Worm (Caenorhabditis elegans) whole organism, late embryonic: ENCODE results near the gene F36H9.1.

ENCODE experiments used
- F13H6.1 ChIP-seq: sonication (generic microtip); optimal IDR thresholded peaks from 2 replicates; lab custom pipeline; 2016; ENCODE audit warnings: missing genetic modification characterization, missing compliant biosample characterization
- Y22D7AL.16 ChIP-seq: sonication (generic microtip); optimal IDR thresholded peaks from 2 replicates; lab custom pipeline; 2016; ENCODE audit warnings: missing genetic modification characterization, missing compliant biosample characterization
- ahr-1 ChIP-seq: sonication (generic microtip); optimal IDR thresholded peaks from 2 replicates; lab custom pipeline; 2016; ENCODE audit warnings: missing genetic modification characterization, missing compliant biosample characterization
- ama-1 ChIP-seq: fragments of 150-350 bp; optimal IDR thresholded peaks from 2 replicates; lab custom pipeline; 2014
- ceh-18 ChIP-seq: sonication (generic microtip); optimal IDR thresholded peaks from 2 replicates; lab custom pipeline; 2016; ENCODE audit warnings: missing genetic modification characterization, missing compliant biosample characterization
- ceh-30 ChIP-seq: fragments of 150-350 bp; optimal IDR thresholded peaks from 2 replicates; lab custom pipeline; 2014; ENCODE audit warnings: missing biosample characterization, missing genetic modification characterization
- dmd-4 ChIP-seq: sonication (generic microtip); optimal IDR thresholded peaks from 2 replicates; lab custom pipeline; 2016; ENCODE audit warnings: borderline replicate concordance, missing genetic modification characterization, missing compliant biosample characterization
- elt-2 ChIP-seq: sonication (generic microtip); optimal IDR thresholded peaks from 2 replicates; lab custom pipeline; 2016; ENCODE audit warnings: missing genetic modification reagents, missing genetic modification characterization, missing compliant biosample characterization
- ets-4 ChIP-seq: sonication (generic microtip); optimal IDR thresholded peaks from 2 replicates; lab custom pipeline; 2016; ENCODE audit warnings: missing genetic modification characterization, missing compliant biosample characterization
- fkh-10 ChIP-seq: fragments of 150-350 bp; optimal IDR thresholded peaks from 2 replicates; lab custom pipeline; 2014; ENCODE audit warnings: missing biosample characterization, missing genetic modification reagents, missing genetic modification characterization
- fkh-6 ChIP-seq: sonication (generic microtip); optimal IDR thresholded peaks from 2 replicates; lab custom pipeline; 2016; ENCODE audit warnings: missing genetic modification characterization, missing compliant biosample characterization
- sdc-2 ChIP-seq: sonication (generic microtip); optimal IDR thresholded peaks from 2 replicates; lab custom pipeline; 2016; ENCODE audit warnings: missing genotype, missing genetic modification characterization, missing compliant biosample characterization
- tbx-2 ChIP-seq: sonication (generic microtip); optimal IDR thresholded peaks from 2 replicates; lab custom pipeline; 2016; ENCODE audit warnings: missing genetic modification characterization, missing compliant biosample characterization
- unc-55 ChIP-seq: sonication (generic microtip); optimal IDR thresholded peaks from 2 replicates; lab custom pipeline; 2017; ENCODE audit warnings: missing biosample characterization, missing genetic modification reagents, missing genetic modification characterization

- TF ChIP-seq ets-4 (tag; lab: Kevin White, UChicago): no peak
- TF ChIP-seq elt-2 (tag; lab: Kevin White, UChicago): peak; percentile 29
- no peak for TF ChIP-seq ama-1
- TF ChIP-seq fkh-10 (GFP tag; lab: Kevin White, UChicago): no peak
- no peak for TF ChIP-seq F13H6.1 (tag; lab: Kevin White, UChicago)
- no peak for TF ChIP-seq dmd-4 (tag; lab: Kevin White, UChicago)
- no peak for TF ChIP-seq fkh-6
- TF ChIP-seq tbx-2 (tag; lab: Kevin White, UChicago): no peak
- TF ChIP-seq ceh-18: no peak
- TF ChIP-seq ahr-1: no peak
- no peak for TF ChIP-seq unc-55 (GFP tag; lab: Kevin White, UChicago)
- no peak for TF ChIP-seq sdc-2 (tag; lab: Kevin White, UChicago)
- TF ChIP-seq Y22D7AL.16 (tag; lab: Kevin White, UChicago): no peak
- TF ChIP-seq ceh-30: no peak
These were observed 35.7 kb downstream of the F36H9.1 start, which contains the start of gene Y32G9B.1 for ce11 chrV:1829973-1830372.
